Worm (Caenorhabditis elegans) whole organism, young adult: ENCODE results near the gene F57F4.1.

ENCODE experiments used
- B0336.3 ChIP-seq: fragments of 200-800 bp; sonication (Bioruptor generic); IDR thresholded peaks from 2 replicates; pipeline ENCODE4 v1.3.6; 2022; ENCODE audit warnings: missing genetic modification characterization, missing compliant biosample characterization
- K11D2.4 ChIP-seq: fragments of 200-800 bp; sonication (Bioruptor generic); IDR thresholded peaks from 2 replicates; pipeline ENCODE4 v1.3.6; 2022; ENCODE audit warnings: missing genetic modification reagents, missing genetic modification characterization, missing compliant biosample characterization
- T26A5.8 ChIP-seq: sonication (generic microtip); optimal IDR thresholded peaks from 2 replicates; lab custom pipeline; 2016; ENCODE audit warnings: missing genetic modification characterization, missing compliant biosample characterization
- Y67H2A.10 ChIP-seq: fragments of 200-800 bp; sonication (Bioruptor generic); conservative IDR thresholded peaks from 2 replicates; pipeline ENCODE4 v1.3.6; 2022; ENCODE audit warnings: missing genetic modification reagents, missing genetic modification characterization, missing compliant biosample characterization
- aptf-2 ChIP-seq: fragments of 200-800 bp; sonication (Bioruptor generic); conservative IDR thresholded peaks from 2 replicates; pipeline ENCODE4 v1.3.6; 2022; ENCODE audit warnings: missing genetic modification reagents, missing genetic modification characterization, missing compliant biosample characterization
- aptf-3 ChIP-seq: fragments of 200-800 bp; sonication (Bioruptor generic); IDR thresholded peaks from 2 replicates; pipeline ENCODE4 v1.3.6; 2022; ENCODE audit warnings: missing genetic modification characterization, missing compliant biosample characterization
- athp-1 ChIP-seq: sonication (generic microtip); optimal IDR thresholded peaks from 2 replicates; lab custom pipeline; 2017; ENCODE audit warnings: mild to moderate bottlenecking, missing genetic modification characterization, missing compliant biosample characterization
- attf-5 ChIP-seq: fragments of 200-800 bp; sonication (Bioruptor generic); optimal IDR thresholded peaks from 2 replicates; lab custom pipeline; 2018; ENCODE audit warnings: mild to moderate bottlenecking, missing genetic modification characterization, missing compliant biosample characterization
- attf-6 ChIP-seq: fragments of 200-800 bp; sonication (Bioruptor generic); IDR thresholded peaks from 2 replicates; pipeline ENCODE4 v1.3.6; 2022; ENCODE audit warnings: missing genetic modification reagents, missing genetic modification characterization, missing compliant biosample characterization
- ccch-3 ChIP-seq: fragments of 200-800 bp; sonication (Bioruptor generic); optimal IDR thresholded peaks from 2 replicates; lab custom pipeline; 2018; ENCODE audit warnings: mild to moderate bottlenecking, missing genetic modification characterization, missing compliant biosample characterization
- ceh-27 ChIP-seq: fragments of 200-800 bp; sonication (Bioruptor generic); optimal IDR thresholded peaks from 2 replicates; lab custom pipeline; 2018; ENCODE audit warnings: mild to moderate bottlenecking, missing genetic modification characterization, moderate library complexity, missing compliant biosample characterization
- ceh-40 ChIP-seq: fragments of 200-800 bp; sonication (Bioruptor generic); IDR thresholded peaks from 2 replicates; pipeline ENCODE4 v1.3.6; 2022; ENCODE audit warnings: missing genetic modification characterization, missing compliant biosample characterization
- ceh-58 ChIP-seq: fragments of 200-800 bp; sonication (Bioruptor generic); IDR thresholded peaks from 2 replicates; pipeline ENCODE4 v1.3.6; 2022; ENCODE audit warnings: missing genetic modification characterization, missing compliant biosample characterization
- ceh-91 ChIP-seq: fragments of 200-800 bp; sonication (Bioruptor generic); IDR thresholded peaks from 2 replicates; pipeline ENCODE4 v1.3.6; 2022; ENCODE audit warnings: missing genetic modification reagents, missing genetic modification characterization, missing compliant biosample characterization
- dpff-1 ChIP-seq: sonication (generic microtip); optimal IDR thresholded peaks from 2 replicates; lab custom pipeline; 2017; ENCODE audit warnings: mild to moderate bottlenecking, missing genetic modification characterization, missing compliant biosample characterization
- egl-44 ChIP-seq: fragments of 200-800 bp; sonication (Bioruptor generic); IDR thresholded peaks from 2 replicates; pipeline ENCODE4 v1.3.6; 2022; ENCODE audit warnings: missing genetic modification reagents, missing genetic modification characterization, missing compliant biosample characterization
- ets-4 ChIP-seq: fragments of 200-800 bp; sonication (Bioruptor generic); optimal IDR thresholded peaks from 2 replicates; lab custom pipeline; 2018; ENCODE audit warnings: mild to moderate bottlenecking, missing genetic modification characterization, missing compliant biosample characterization
- fkh-3 ChIP-seq: sonication (generic microtip); optimal IDR thresholded peaks from 2 replicates; lab custom pipeline; 2016; ENCODE audit warnings: mild to moderate bottlenecking, missing genetic modification characterization, missing compliant biosample characterization
- hrde-1 ChIP-seq: sonication (generic microtip); optimal IDR thresholded peaks from 2 replicates; lab custom pipeline; 2016; ENCODE audit warnings: missing genetic modification characterization, mild to moderate bottlenecking, missing compliant biosample characterization, moderate library complexity, missing genotype, missing genetic modification reagents, borderline replicate concordance
- let-607 ChIP-seq, 2 experiments: fragments of 200-800 bp in 1 of 2; sonication (Bioruptor generic) in 1 of 2; sonication (generic microtip) in 1 of 2; optimal IDR thresholded peaks; 2 replicates each; lab custom pipeline; 2016 to 2018; ENCODE audit warnings: mild to moderate bottlenecking in 2 of 2, missing compliant biosample characterization in 2 of 2, missing genetic modification characterization in 2 of 2, moderate library complexity in 2 of 2, missing genotype in 1 of 2
- lin-40 ChIP-seq: sonication (generic microtip); optimal IDR thresholded peaks from 2 replicates; lab custom pipeline; 2016; ENCODE audit warnings: missing genetic modification characterization, mild to moderate bottlenecking, missing compliant biosample characterization, missing genotype, missing genetic modification reagents
- lir-1 ChIP-seq: fragments of 200-800 bp; sonication (Bioruptor generic); conservative IDR thresholded peaks from 2 replicates; pipeline ENCODE4 v1.3.6; 2022; ENCODE audit warnings: missing genetic modification reagents, missing genetic modification characterization, missing compliant biosample characterization
- mes-4 ChIP-seq: sonication (generic microtip); optimal IDR thresholded peaks from 2 replicates; lab custom pipeline; 2016; ENCODE audit warnings: missing genotype, missing genetic modification characterization, missing compliant biosample characterization
- nhr-120 ChIP-seq: fragments of 200-800 bp; sonication (Bioruptor generic); IDR thresholded peaks from 2 replicates; pipeline ENCODE4 v1.3.6; 2022; ENCODE audit warnings: missing genetic modification characterization, missing compliant biosample characterization
- nhr-80 ChIP-seq: sonication (generic microtip); optimal IDR thresholded peaks from 2 replicates; lab custom pipeline; 2016; ENCODE audit warnings: missing genetic modification characterization, missing compliant biosample characterization
- snpc-1.3 ChIP-seq: sonication (generic microtip); optimal IDR thresholded peaks from 2 replicates; lab custom pipeline; 2017; ENCODE audit warnings: missing genetic modification characterization, mild to moderate bottlenecking, missing compliant biosample characterization, antibody characterized with exemption, moderate library complexity, missing genotype, missing genetic modification reagents; ENCODE audit not compliant: insufficient read depth
- snpc-3.4 ChIP-seq: sonication (generic microtip); optimal IDR thresholded peaks from 2 replicates; lab custom pipeline; 2017; ENCODE audit warnings: missing genetic modification characterization, mild to moderate bottlenecking, missing compliant biosample characterization, antibody characterized with exemption, moderate library complexity, missing genotype, missing genetic modification reagents
- sptf-2 ChIP-seq: fragments of 200-800 bp; sonication (Bioruptor generic); optimal IDR thresholded peaks from 2 replicates; lab custom pipeline; 2018; ENCODE audit warnings: mild to moderate bottlenecking, missing genetic modification characterization, missing compliant biosample characterization
- unc-130 ChIP-seq: sonication (generic microtip); optimal IDR thresholded peaks from 2 replicates; lab custom pipeline; 2016; ENCODE audit warnings: missing genetic modification reagents, missing genetic modification characterization, missing compliant biosample characterization
- unc-62 ChIP-seq: fragments of 150-350 bp; optimal IDR thresholded peaks from 2 replicates; lab custom pipeline; 2014; ENCODE audit warnings: missing biosample characterization, missing genetic modification reagents, missing genetic modification characterization
- ztf-18 ChIP-seq: sonication (generic microtip); optimal IDR thresholded peaks from 2 replicates; lab custom pipeline; 2016; ENCODE audit warnings: missing genotype, mild to moderate bottlenecking, missing genetic modification characterization, missing compliant biosample characterization
- ztf-22 ChIP-seq: fragments of 200-800 bp; sonication (Bioruptor generic); optimal IDR thresholded peaks from 2 replicates; lab custom pipeline; 2018; ENCODE audit warnings: mild to moderate bottlenecking, missing genetic modification characterization, moderate library complexity, missing compliant biosample characterization

F57F4.1 gene

DNA sequence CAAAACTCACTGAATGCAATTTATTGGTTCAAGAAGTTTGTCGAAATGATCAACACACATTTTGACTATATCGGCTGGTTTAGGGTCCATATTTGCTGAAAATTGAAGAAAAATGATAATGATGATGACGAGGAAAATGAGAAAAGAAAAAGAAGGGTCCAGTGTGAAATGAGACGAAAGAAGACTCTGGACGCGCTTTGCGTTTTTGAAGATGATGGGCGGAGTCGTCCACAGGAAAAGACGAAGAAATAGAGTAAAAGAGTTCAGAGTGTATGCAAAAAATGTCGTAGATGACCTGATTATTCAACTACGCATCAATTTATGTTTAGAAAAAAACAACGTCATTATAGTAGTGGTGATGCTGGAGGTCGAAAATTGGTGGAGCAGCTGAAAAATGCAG lies 15.4 kb upstream of the F57F4.1 start, which contains the start of gene F13H6.5:
F13H6.5 (minus strand) TSS at position 101 of the 400 bp plus-strand sequence.
- TF ChIP-seq fkh-3 (tag; lab: Kevin White, UChicago): no peak
- TF ChIP-seq unc-130 (GFP tag; lab: Kevin White, UChicago): no peak
- no peak for TF ChIP-seq athp-1 (tag; lab: Kevin White, UChicago)
- no peak for TF ChIP-seq hrde-1 (tag; lab: Kevin White, UChicago)
- TF ChIP-seq unc-62: no peak

DNA sequence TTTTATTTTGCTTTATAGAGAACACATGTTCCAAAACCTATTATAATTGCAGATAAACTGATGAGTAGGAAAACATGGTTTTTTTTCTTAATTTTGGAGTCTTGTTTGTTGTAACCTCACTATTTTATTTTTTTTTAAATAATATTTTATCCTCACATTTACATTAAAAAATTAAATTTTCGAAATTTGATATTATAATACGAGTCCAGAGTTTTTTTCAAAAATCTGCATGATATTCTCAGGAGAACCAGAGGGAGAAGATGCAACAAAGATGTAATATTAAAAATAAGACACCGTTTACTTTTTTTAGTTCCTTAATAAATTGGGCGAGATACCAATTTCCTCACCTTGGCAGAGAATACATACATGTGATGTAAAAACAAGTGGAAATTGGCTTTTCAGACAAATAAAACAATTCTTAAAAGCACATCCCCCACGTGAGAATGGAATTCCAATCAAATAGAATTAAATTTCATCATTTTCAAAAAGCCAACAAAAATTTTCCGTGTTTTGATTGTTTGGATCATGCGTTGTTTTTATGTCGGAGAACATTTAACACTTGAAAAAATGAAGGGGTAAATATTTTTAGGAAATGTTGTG lies 4.5 kb upstream of the F57F4.1 start:
- TF ChIP-seq snpc-1.3 (tag; lab: Kevin White, UChicago): no peak

DNA sequence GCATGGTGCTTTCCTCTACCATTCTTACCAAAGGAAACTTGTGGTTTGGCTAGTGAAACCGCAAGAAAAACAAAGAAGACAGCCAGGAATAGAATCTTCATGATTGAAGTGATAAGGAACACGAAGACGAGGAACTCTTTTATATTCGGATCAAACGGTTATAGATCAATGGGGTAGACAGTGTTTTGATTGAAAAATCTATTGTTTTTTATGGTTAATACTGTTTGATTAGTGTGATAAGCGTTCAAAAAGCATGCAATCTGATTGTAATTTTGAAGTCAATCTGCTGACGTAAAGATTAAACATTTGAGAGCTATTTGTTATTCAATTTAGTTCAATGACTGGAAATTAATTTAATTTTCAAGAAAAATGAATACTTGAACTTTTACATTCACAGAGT lies 629 bp upstream of the F57F4.1 start, which contains the start of gene F57F4.2:
F57F4.2 (minus strand) TSS at position 101 of the 400 bp plus-strand sequence.
- TF ChIP-seq ztf-22 (GFP tag; lab: Kevin White, UChicago) (no peak), dpff-1 (tag; lab: Kevin White, UChicago) (no peak), aptf-2 (GFP tag; lab: Robert Waterston, UW) (no peak), T26A5.8 (tag; lab: Kevin White, UChicago) (no peak), attf-5 (GFP tag; lab: Kevin White, UChicago) (no peak), egl-44 (GFP tag; lab: Robert Waterston, UW) (no peak), attf-6 (GFP tag; lab: Robert Waterston, UW) (no peak), ceh-91 (GFP tag; lab: Robert Waterston, UW) (no peak), fkh-3 (tag; lab: Kevin White, UChicago) (no peak), ceh-40 (GFP tag; lab: Robert Waterston, UW) (no peak), ceh-27 (GFP tag; lab: Kevin White, UChicago) (no peak), lir-1 (GFP tag; lab: Robert Waterston, UW) (no peak), ceh-58 (GFP tag; lab: Robert Waterston, UW) (no peak)

DNA sequence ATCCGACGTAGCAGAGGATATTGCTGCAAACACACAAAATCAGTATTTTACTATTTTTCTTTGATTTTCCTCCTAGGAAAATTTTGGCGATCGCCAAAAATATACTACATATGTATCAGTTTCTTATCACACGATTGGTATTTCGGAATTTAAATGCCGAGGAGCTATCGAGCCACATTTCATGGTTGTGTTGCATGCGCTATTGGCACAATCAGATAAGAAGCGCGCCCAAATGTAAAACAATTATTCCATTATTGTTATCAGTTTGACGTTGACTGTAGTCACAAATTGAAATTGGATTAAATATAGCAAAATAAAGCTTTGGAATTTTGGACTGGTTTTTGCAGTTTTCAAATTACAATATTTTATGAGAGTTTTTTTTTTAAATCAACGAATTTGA lies 8.7 kb downstream of the F57F4.1 start:
- TF ChIP-seq nhr-80 (tag; lab: Kevin White, UChicago): peak; percentile 75
- TF ChIP-seq sptf-2: no peak
- no peak for TF ChIP-seq B0336.3 (GFP tag; lab: Robert Waterston, UW)
- TF ChIP-seq lin-40: no peak
- no peak for TF ChIP-seq nhr-120 (GFP tag; lab: Robert Waterston, UW)
- TF ChIP-seq ets-4 (GFP tag; lab: Kevin White, UChicago): peak; percentile 5
- no peak for TF ChIP-seq attf-5 (GFP tag; lab: Kevin White, UChicago)

DNA sequence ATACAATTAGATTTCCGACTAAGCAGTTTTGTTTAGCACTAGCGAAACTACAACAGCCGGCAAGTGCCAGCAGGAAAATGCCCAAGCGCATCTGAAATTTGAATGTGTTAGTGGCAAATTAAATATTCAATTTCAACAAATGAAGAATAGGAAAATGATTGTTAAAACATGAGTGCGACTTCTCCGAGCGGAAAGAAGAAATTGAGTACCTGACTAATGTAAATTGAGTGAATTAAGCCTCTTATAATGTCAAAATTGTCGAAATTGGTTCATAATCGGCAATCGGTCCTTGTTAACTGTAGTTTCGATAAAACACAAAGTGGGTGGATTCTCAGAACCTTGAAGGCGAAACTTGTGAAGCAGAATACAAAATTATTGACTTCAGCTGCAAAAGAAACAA lies 9.6 kb downstream of the F57F4.1 start, which contains the start of gene gfi-1:
gfi-1 (minus strand) TSS at position 101 of the 400 bp plus-strand sequence.
- TF ChIP-seq aptf-3 (GFP tag; lab: Robert Waterston, UW): no peak
- no peak for TF ChIP-seq ztf-18 (tag; lab: Kevin White, UChicago)
- no peak for TF ChIP-seq mes-4 (tag; lab: Kevin White, UChicago)
- no peak for TF ChIP-seq snpc-3.4 (tag; lab: Kevin White, UChicago)
- TF ChIP-seq, all 124 proteins: peak for 0

DNA sequence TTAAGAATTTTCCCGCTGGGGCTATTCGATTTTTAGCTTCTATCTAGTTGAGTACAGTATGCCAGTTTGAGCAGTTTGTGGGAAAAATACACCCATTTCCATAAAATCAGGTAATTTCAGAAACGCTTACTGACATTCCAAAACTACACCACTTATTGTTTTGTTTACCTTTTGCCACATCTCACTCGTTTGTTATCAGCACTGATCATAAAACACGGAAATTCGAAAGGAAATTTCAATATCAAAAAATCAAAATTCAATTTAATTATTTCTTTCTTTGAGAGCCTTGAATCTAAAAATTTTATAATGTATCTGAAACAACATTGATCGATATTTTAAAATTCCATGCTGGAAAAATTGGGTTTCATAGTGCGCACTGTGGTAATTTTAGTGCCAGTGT lies 10.3 kb downstream of the F57F4.1 start:
- no peak for TF ChIP-seq Y67H2A.10
- TF ChIP-seq K11D2.4 (GFP tag; lab: Robert Waterston, UW): no peak
- TF ChIP-seq ccch-3 (GFP tag; lab: Kevin White, UChicago): no peak
- TF ChIP-seq let-607 (tag; optimal IDR thresholded peaks at IDR 0.05; lab: Kevin White, UChicago): peak in 1 of 2 experiments; percentile 17
